Worm (Caenorhabditis elegans): ENCODE data around the gene F45G2.7.

Gene F45G2.7

ce11 chrIII:13455816-13456215 is 21.5 kb upstream of the F45G2.7 start:
- TF ChIP-seq atf-7 (tag; optimal IDR thresholded peaks at IDR 0.05) = peak; percentile 13
- TF ChIP-seq F52B5.7 (tag; optimal IDR thresholded peaks at IDR 0.05) = no peak
- no peak for TF ChIP-seq ekl-4 (GFP tag; IDR thresholded peaks at IDR 0.05)
- 0 out of 2 replicates have a peak, but pooled peaks have one; percentile 11 for TF ChIP-seq cebp-1 (GFP tag; IDR thresholded peaks at IDR 0.05)
- peak; percentile 89 for TF ChIP-seq cebp-1 (tag; optimal IDR thresholded peaks at IDR 0.05)

ce11 chrIII:13455207-13455606 is 20.9 kb upstream of the F45G2.7 start, which contains the start of gene cua-1:
cua-1 (minus strand) TSS chrIII:13455307.
- TF ChIP-seq madf-8 (GFP tag; conservative IDR thresholded peaks at IDR 0.05) (no peak), F49E8.2 (tag; optimal IDR thresholded peaks at IDR 0.05; ENCODE audit: insufficient read depth) (no peak), ama-1 (optimal IDR thresholded peaks at IDR 0.05) (no peak), ama-1 (GFP tag; optimal IDR thresholded peaks at IDR 0.05) (no peak), ccch-3 (GFP tag; optimal IDR thresholded peaks at IDR 0.05) (no peak), gei-17 (GFP tag; optimal IDR thresholded peaks at IDR 0.05) (no peak), ets-4 (GFP tag; optimal IDR thresholded peaks at IDR 0.05) (no peak), lin-26 (GFP tag; IDR thresholded peaks at IDR 0.05) (no peak), ztf-22 (GFP tag; optimal IDR thresholded peaks at IDR 0.05) (no peak), ceh-79 (tag; optimal IDR thresholded peaks at IDR 0.05) (no peak), pbrm-1 (GFP tag; IDR thresholded peaks at IDR 0.05) (no peak), Y79H2A.3 (GFP tag; conservative IDR thresholded peaks at IDR 0.05) (no peak), fkh-3 (tag; optimal IDR thresholded peaks at IDR 0.05) (no peak), nhr-80 (tag; optimal IDR thresholded peaks at IDR 0.05) (no peak), F52B5.7 (tag; optimal IDR thresholded peaks at IDR 0.05) (no peak), C06A6.2 (GFP tag; conservative IDR thresholded peaks at IDR 0.05) (no peak), B0261.1 (tag; optimal IDR thresholded peaks at IDR 0.05) (no peak), zfh-2 (GFP tag; conservative IDR thresholded peaks at IDR 0.05) (no peak), hlh-26 (GFP tag; conservative IDR thresholded peaks at IDR 0.05) (no peak), mxl-1 (tag; optimal IDR thresholded peaks at IDR 0.05) (no peak)

- TF ChIP-seq ekl-4 (GFP tag; IDR thresholded peaks at IDR 0.05) (no peak), rcor-1 (GFP tag; IDR thresholded peaks at IDR 0.05) (no peak), nhr-80 (tag; optimal IDR thresholded peaks at IDR 0.05) (peak; percentile 47)
Measured at ce11 chrIII:13452824-13453223, 18.5 kb upstream of the F45G2.7 start.

ce11 chrIII:13448235-13448634 is 13.9 kb upstream of the F45G2.7 start:
- TF ChIP-seq ceh-100 (GFP tag; IDR thresholded peaks at IDR 0.05) = peak; percentile 40; the same call in 1 of the 2 replicates
- TF ChIP-seq madf-3 (GFP tag; IDR thresholded peaks at IDR 0.05) = 0 out of 2 replicates have a peak, but pooled peaks have one; percentile 67
- TF ChIP-seq F33H1.4 (GFP tag; IDR thresholded peaks at IDR 0.05) = peak; percentile 80
- 0 out of 2 replicates have a peak, but pooled peaks have one; percentile 55 for TF ChIP-seq nfyb-1 (GFP tag; IDR thresholded peaks at IDR 0.05)
- peak; percentile 41 for TF ChIP-seq mcd-1 (GFP tag; IDR thresholded peaks at IDR 0.05)
- TF ChIP-seq aptf-3 (GFP tag; IDR thresholded peaks at IDR 0.05) = 0 out of 2 replicates have a peak, but pooled peaks have one; percentile 32
- TF ChIP-seq madf-6 (GFP tag; IDR thresholded peaks at IDR 0.05) = peak; percentile 33
- peak; percentile 51; the same call in 1 of the 2 replicates for TF ChIP-seq D2030.7 (GFP tag; IDR thresholded peaks at IDR 0.05)
- peak; percentile 85 for TF ChIP-seq egrh-3 (GFP tag; IDR thresholded peaks at IDR 0.05)

ce11 chrIII:13447439-13447838 is 13.1 kb upstream of the F45G2.7 start:
- TF ChIP-seq mcd-1 (GFP tag; IDR thresholded peaks at IDR 0.05) (peak; percentile 32; the same call in 1 of the 2 replicates), dox-1 (GFP tag; IDR thresholded peaks at IDR 0.05) (peak; percentile 99), Y53F4B.3 (GFP tag; IDR thresholded peaks at IDR 0.05) (peak; percentile 81), hmg-1.2 (GFP tag; IDR thresholded peaks at IDR 0.05) (0 out of 2 replicates have a peak, but pooled peaks have one; percentile 12), Y67H2A.10 (GFP tag; conservative IDR thresholded peaks at IDR 0.05) (peak; percentile 65; the same call in 1 of the 2 replicates), cebp-2 (GFP tag; IDR thresholded peaks at IDR 0.05) (peak; percentile 18; the same call in 1 of the 2 replicates), egrh-3 (GFP tag; IDR thresholded peaks at IDR 0.05) (peak; percentile 69), B0019.2 (GFP tag; conservative IDR thresholded peaks at IDR 0.05) (peak; percentile 66; the same call in 1 of the 2 replicates), nfyb-1 (GFP tag; IDR thresholded peaks at IDR 0.05) (peak; percentile 87), F39B2.1 (GFP tag; IDR thresholded peaks at IDR 0.05) (peak; percentile 86), ceh-40 (GFP tag; IDR thresholded peaks at IDR 0.05) (peak; percentile 93), aptf-3 (GFP tag; IDR thresholded peaks at IDR 0.05) (peak; percentile 96), madf-6 (GFP tag; IDR thresholded peaks at IDR 0.05) (peak; percentile 65), Y95B8A.8 (GFP tag; IDR thresholded peaks at IDR 0.05) (peak; percentile 47; the same call in 1 of the 2 replicates), attf-6 (GFP tag; IDR thresholded peaks at IDR 0.05) (peak; percentile 81)

All from whole organism, young adult.